Worm (Caenorhabditis elegans) whole organism, L4 larva: ENCODE measurements around the gene snf-7.

Experiments
- F10B5.3 ChIP-seq: sonication (generic microtip); optimal IDR thresholded peaks from 2 replicates; lab custom pipeline; 2016; ENCODE audit warnings: mild to moderate bottlenecking, missing genetic modification characterization, missing compliant biosample characterization
- F26F4.8 ChIP-seq: fragments of 200-800 bp; sonication (Bioruptor generic); conservative IDR thresholded peaks from 2 replicates; pipeline ENCODE4 v1.3.6; 2022; ENCODE audit warnings: missing genetic modification characterization, missing compliant biosample characterization
- F44E2.7 ChIP-seq: fragments of 200-800 bp; sonication (Bioruptor generic); IDR thresholded peaks from 2 replicates; pipeline ENCODE4 v2.1.2; 2022; ENCODE audit warnings: missing genetic modification characterization, missing compliant biosample characterization
- F49E8.2 ChIP-seq: sonication (generic microtip); optimal IDR thresholded peaks from 2 replicates; lab custom pipeline; 2016; ENCODE audit warnings: missing compliant biosample characterization, mild to moderate bottlenecking, missing genetic modification characterization, borderline replicate concordance
- R02D3.7 ChIP-seq: fragments of 150-350 bp; sonication (generic microtip); optimal IDR thresholded peaks from 3 replicates; lab custom pipeline; 2014; ENCODE audit warnings: missing biosample characterization, missing genetic modification characterization
- ZK546.5 ChIP-seq, 2 experiments: sonication (generic microtip); optimal IDR thresholded peaks; 2 replicates each; lab custom pipeline; 2017; ENCODE audit warnings: missing biosample characterization in 2 of 2, missing genetic modification characterization in 2 of 2
- aly-2 ChIP-seq: sonication (generic microtip); optimal IDR thresholded peaks from 2 replicates; lab custom pipeline; 2018; ENCODE audit warnings: missing biosample characterization, missing genetic modification characterization
- ama-1 ChIP-seq: fragments of 150-350 bp; optimal IDR thresholded peaks from 2 replicates; lab custom pipeline; 2014; ENCODE audit warnings: inconsistent platforms, mixed read lengths
- ceh-20 ChIP-seq: fragments of 200-800 bp; sonication (Bioruptor generic); IDR thresholded peaks from 2 replicates; pipeline ENCODE4 v1.3.6; 2022; ENCODE audit warnings: missing genetic modification reagents, missing genetic modification characterization, missing compliant biosample characterization
- ceh-32 ChIP-seq: sonication (generic microtip); optimal IDR thresholded peaks from 2 replicates; lab custom pipeline; 2016; ENCODE audit warnings: mild to moderate bottlenecking, missing genetic modification characterization, missing compliant biosample characterization; ENCODE audit not compliant: poor library complexity
- ceh-62 ChIP-seq: sonication (generic microtip); optimal IDR thresholded peaks from 2 replicates; lab custom pipeline; 2017; ENCODE audit warnings: missing biosample characterization, missing genetic modification characterization
- ceh-82 ChIP-seq: sonication (generic microtip); optimal IDR thresholded peaks from 2 replicates; lab custom pipeline; 2017; ENCODE audit warnings: missing biosample characterization, missing genetic modification characterization
- daf-12 ChIP-seq: fragments of 150-350 bp; optimal IDR thresholded peaks from 2 replicates; lab custom pipeline; 2014; ENCODE audit warnings: missing biosample characterization, missing genetic modification reagents, missing genetic modification characterization
- daf-16 ChIP-seq, 3 experiments: sonication (generic microtip); optimal IDR thresholded peaks; 2 replicates each; lab custom pipeline; 2016 to 2017; ENCODE audit warnings: missing genetic modification characterization in 3 of 3, missing genetic modification reagents in 3 of 3, mild to moderate bottlenecking in 2 of 3, missing compliant biosample characterization in 2 of 3, missing biosample characterization in 1 of 3, moderate library complexity in 1 of 3
- dmd-6 ChIP-seq: fragments of 200-800 bp; sonication (Bioruptor generic); IDR thresholded peaks from 2 replicates; pipeline ENCODE4 v1.3.6; 2022; ENCODE audit warnings: missing genetic modification reagents, missing genetic modification characterization, missing compliant biosample characterization
- dmd-8 ChIP-seq: fragments of 200-800 bp; sonication (Bioruptor generic); IDR thresholded peaks from 2 replicates; pipeline ENCODE4 v1.3.6; 2022; ENCODE audit warnings: missing genetic modification characterization, missing compliant biosample characterization
- dve-1 ChIP-seq: sonication (generic microtip); optimal IDR thresholded peaks from 2 replicates; lab custom pipeline; 2017; ENCODE audit warnings: antibody characterized with exemption, mild to moderate bottlenecking, missing genetic modification characterization, missing compliant biosample characterization; ENCODE audit not compliant: insufficient read depth
- gei-8 ChIP-seq: fragments of 200-800 bp; sonication (Bioruptor generic); optimal IDR thresholded peaks from 2 replicates; lab custom pipeline; 2018; ENCODE audit warnings: mild to moderate bottlenecking, missing genetic modification characterization, missing compliant biosample characterization
- hif-1 ChIP-seq, 2 experiments: sonication (generic microtip); optimal IDR thresholded peaks; 2 replicates each; lab custom pipeline; 2016 to 2017; ENCODE audit warnings: missing compliant biosample characterization in 2 of 2, missing genetic modification characterization in 2 of 2, missing genetic modification reagents in 2 of 2, missing genotype in 2 of 2, mild to moderate bottlenecking in 1 of 2
- hlh-11 ChIP-seq: fragments of 200-800 bp; sonication (Bioruptor generic); optimal IDR thresholded peaks from 2 replicates; lab custom pipeline; 2018; ENCODE audit warnings: mild to moderate bottlenecking, missing genetic modification characterization, missing compliant biosample characterization
- lin-13 ChIP-seq: fragments of 150-350 bp; optimal IDR thresholded peaks from 2 replicates; lab custom pipeline; 2014; ENCODE audit warnings: missing biosample characterization, missing genetic modification reagents, missing genetic modification characterization
- lin-15B ChIP-seq: fragments of 150-350 bp; sonication (generic microtip); optimal IDR thresholded peaks from 3 replicates; lab custom pipeline; 2014; ENCODE audit warnings: missing biosample characterization, missing genetic modification characterization
- lin-38 ChIP-seq: fragments of 200-800 bp; sonication (Bioruptor generic); IDR thresholded peaks from 2 replicates; pipeline ENCODE4 v1.3.6; 2022; ENCODE audit warnings: missing genetic modification reagents, missing genetic modification characterization, missing compliant biosample characterization
- lin-39 ChIP-seq: fragments of 150-350 bp; optimal IDR thresholded peaks from 2 replicates; lab custom pipeline; 2014; ENCODE audit warnings: missing biosample characterization, missing genetic modification reagents, missing genetic modification characterization
- lir-3 ChIP-seq: sonication (generic microtip); optimal IDR thresholded peaks from 2 replicates; lab custom pipeline; 2016; ENCODE audit warnings: mild to moderate bottlenecking, missing genetic modification characterization, missing compliant biosample characterization
- lsy-2 ChIP-seq, 2 experiments: fragments of 150-350 bp in 1 of 2; sonication (generic microtip) in 1 of 2; optimal IDR thresholded peaks; 2 replicates each; lab custom pipeline; 2014 to 2017; ENCODE audit warnings: missing biosample characterization in 2 of 2, missing genetic modification characterization in 2 of 2
- madf-5 ChIP-seq, 2 experiments: fragments of 200-800 bp; sonication (Bioruptor generic); IDR thresholded peaks; 2 replicates each; pipeline ENCODE4 v1.3.6; 2022; ENCODE audit warnings: missing compliant biosample characterization in 2 of 2, missing genetic modification characterization in 2 of 2
- mep-1 ChIP-seq: fragments of 150-350 bp; sonication (generic microtip); optimal IDR thresholded peaks from 3 replicates; lab custom pipeline; 2014; ENCODE audit warnings: missing biosample characterization, missing genetic modification characterization
- mes-2 ChIP-seq: sonication (generic microtip); optimal IDR thresholded peaks from 2 replicates; lab custom pipeline; 2016; ENCODE audit warnings: missing genotype, mild to moderate bottlenecking, missing genetic modification characterization, missing compliant biosample characterization; ENCODE audit not compliant: poor library complexity, severe bottlenecking
- nhr-102 ChIP-seq: sonication (generic microtip); optimal IDR thresholded peaks from 2 replicates; lab custom pipeline; 2016; ENCODE audit warnings: mild to moderate bottlenecking, missing genetic modification characterization, moderate library complexity, missing compliant biosample characterization
- nhr-11 ChIP-seq: fragments of 150-350 bp; optimal IDR thresholded peaks from 2 replicates; lab custom pipeline; 2014; ENCODE audit warnings: missing biosample characterization, missing genetic modification characterization
- nhr-111 ChIP-seq: fragments of 200-800 bp; sonication (Bioruptor generic); optimal IDR thresholded peaks from 2 replicates; lab custom pipeline; 2018; ENCODE audit warnings: mild to moderate bottlenecking, missing genetic modification characterization, missing compliant biosample characterization
- nhr-25 ChIP-seq: sonication (generic microtip); optimal IDR thresholded peaks from 2 replicates; lab custom pipeline; 2017; ENCODE audit warnings: missing genetic modification characterization, mild to moderate bottlenecking, missing compliant biosample characterization, antibody characterized with exemption, moderate library complexity, borderline replicate concordance; ENCODE audit not compliant: insufficient read depth
- nhr-28 ChIP-seq: fragments of 150-350 bp; optimal IDR thresholded peaks from 2 replicates; lab custom pipeline; 2014; ENCODE audit warnings: missing biosample characterization, missing genetic modification characterization
- nhr-42 ChIP-seq: fragments of 200-800 bp; sonication (Bioruptor generic); IDR thresholded peaks from 2 replicates; pipeline ENCODE4 v1.3.6; 2022; ENCODE audit warnings: missing genetic modification characterization, missing compliant biosample characterization
- php-3 ChIP-seq: fragments of 200-800 bp; sonication (Bioruptor generic); IDR thresholded peaks from 2 replicates; pipeline ENCODE4 v1.3.6; 2022; ENCODE audit warnings: missing genetic modification reagents, missing genetic modification characterization, missing compliant biosample characterization
- pqm-1 ChIP-seq: sonication (generic microtip); optimal IDR thresholded peaks from 2 replicates; lab custom pipeline; 2017; ENCODE audit warnings: missing biosample characterization, missing genetic modification characterization
- rbr-2 ChIP-seq: sonication (generic microtip); optimal IDR thresholded peaks from 2 replicates; lab custom pipeline; 2016; ENCODE audit warnings: missing genotype, missing genetic modification characterization, missing compliant biosample characterization
- saeg-2 ChIP-seq: fragments of 200-800 bp; sonication (Bioruptor generic); IDR thresholded peaks from 2 replicates; pipeline ENCODE4 v1.3.6; 2022; ENCODE audit warnings: missing genetic modification reagents, missing genetic modification characterization, missing compliant biosample characterization
- sdz-12 ChIP-seq: fragments of 200-800 bp; sonication (Bioruptor generic); optimal IDR thresholded peaks from 2 replicates; lab custom pipeline; 2018; ENCODE audit warnings: mild to moderate bottlenecking, missing genetic modification characterization, missing compliant biosample characterization
- set-16 ChIP-seq: fragments of 200-800 bp; sonication (Bioruptor generic); IDR thresholded peaks from 2 replicates; pipeline ENCODE4 v1.3.6; 2022; ENCODE audit warnings: missing genetic modification reagents, missing genetic modification characterization, missing compliant biosample characterization
- snpc-4 ChIP-seq: fragments of 150-350 bp; optimal IDR thresholded peaks from 2 replicates; lab custom pipeline; 2014; ENCODE audit warnings: missing biosample characterization, missing genetic modification characterization
- tag-97 ChIP-seq: fragments of 200-800 bp; sonication (Bioruptor generic); IDR thresholded peaks from 2 replicates; pipeline ENCODE4 v1.3.6; 2022; ENCODE audit warnings: missing genetic modification characterization, missing compliant biosample characterization
- tra-1 ChIP-seq: fragments of 200-800 bp; sonication (Bioruptor generic); IDR thresholded peaks from 2 replicates; pipeline ENCODE4 v1.3.6; 2022; ENCODE audit warnings: missing genetic modification reagents, missing genetic modification characterization, missing compliant biosample characterization
- unc-39 ChIP-seq: sonication (generic microtip); optimal IDR thresholded peaks from 2 replicates; lab custom pipeline; 2017; ENCODE audit warnings: missing biosample characterization, missing genetic modification characterization
- zag-1 ChIP-seq: fragments of 150-350 bp; optimal IDR thresholded peaks from 2 replicates; lab custom pipeline; 2014; ENCODE audit warnings: missing biosample characterization, missing genetic modification characterization
- zfp-2 ChIP-seq: sonication (generic microtip); optimal IDR thresholded peaks from 2 replicates; lab custom pipeline; 2016; ENCODE audit warnings: mild to moderate bottlenecking, missing genetic modification characterization, missing compliant biosample characterization
- ztf-11 ChIP-seq: fragments of 150-350 bp; optimal IDR thresholded peaks from 2 replicates; lab custom pipeline; 2014; ENCODE audit warnings: missing biosample characterization, missing genetic modification characterization
- ztf-7 ChIP-seq: fragments of 150-350 bp; optimal IDR thresholded peaks from 2 replicates; lab custom pipeline; 2014; ENCODE audit warnings: missing biosample characterization, missing genetic modification characterization

Gene snf-7

ce11 chrIII:12966895-12967294 lies 38.4 kb upstream of the snf-7 start, which contains the start of gene ttm-1:
TSS of gene ttm-1 (minus strand) at chrIII:12966995.
- TF ChIP-seq lin-39 (tag; lab: Kevin White, UChicago): no peak
- TF ChIP-seq nhr-42 (GFP tag; lab: Robert Waterston, UW): no peak
- no peak for TF ChIP-seq sdz-12
- TF ChIP-seq zag-1 (tag; lab: Kevin White, UChicago): no peak
- TF ChIP-seq tra-1 (GFP tag; lab: Robert Waterston, UW): no peak
- TF ChIP-seq tag-97 (GFP tag; lab: Robert Waterston, UW): no peak
- no peak for TF ChIP-seq saeg-2 (GFP tag; lab: Robert Waterston, UW)
- TF ChIP-seq ceh-82 (tag; lab: Kevin White, UChicago): no peak
- no peak for TF ChIP-seq pqm-1
- TF ChIP-seq rbr-2 (tag; lab: Kevin White, UChicago): no peak
- TF ChIP-seq ceh-32: no peak
- no peak for TF ChIP-seq R02D3.7 (tag; lab: Kevin White, UChicago)
- no peak for TF ChIP-seq ztf-7 (tag; lab: Kevin White, UChicago)
- TF ChIP-seq nhr-11: no peak
- no peak for TF ChIP-seq snpc-4 (tag; lab: Kevin White, UChicago)
- no peak for TF ChIP-seq F26F4.8 (GFP tag; lab: Robert Waterston, UW)
- no peak for TF ChIP-seq lin-15B (tag; lab: Kevin White, UChicago)
- TF ChIP-seq set-16 (GFP tag; lab: Robert Waterston, UW): no peak
- TF ChIP-seq php-3 (GFP tag; lab: Robert Waterston, UW): no peak

- no peak for TF ChIP-seq lin-13
- no peak for TF ChIP-seq nhr-42 (GFP tag; lab: Robert Waterston, UW)
- TF ChIP-seq daf-12 (tag; lab: Kevin White, UChicago): no peak
- no peak for TF ChIP-seq F44E2.7 (GFP tag; lab: Robert Waterston, UW)
- peak; percentile 31 for TF ChIP-seq nhr-28 (tag; lab: Kevin White, UChicago)
- no peak for TF ChIP-seq dmd-8 (GFP tag; lab: Robert Waterston, UW)
- TF ChIP-seq unc-39: no peak
- TF ChIP-seq lin-39 (tag; lab: Kevin White, UChicago): no peak
- TF ChIP-seq ceh-82 (tag; lab: Kevin White, UChicago): no peak
- no peak for TF ChIP-seq R02D3.7 (tag; lab: Kevin White, UChicago)
- peak; percentile 70 for TF ChIP-seq dve-1
- no peak for TF ChIP-seq nhr-111 (GFP tag; lab: Kevin White, UChicago)
- no peak for TF ChIP-seq nhr-25 (tag; lab: Kevin White, UChicago)
- TF ChIP-seq ztf-11 (tag; lab: Kevin White, UChicago): no peak
- no peak for TF ChIP-seq F10B5.3 (tag; lab: Kevin White, UChicago)
- no peak for TF ChIP-seq ZK546.5 (tag; optimal IDR thresholded peaks at IDR 0.05; lab: Kevin White, UChicago)
- no peak for TF ChIP-seq lir-3 (tag; lab: Kevin White, UChicago)
- no peak for TF ChIP-seq ama-1 (lab: Kevin White, UChicago)
- peak; percentile 57 for TF ChIP-seq dmd-6
- TF ChIP-seq mep-1 (tag; lab: Kevin White, UChicago): peak; percentile 38
- TF ChIP-seq hif-1 (tag; optimal IDR thresholded peaks at IDR 0.05; lab: Kevin White, UChicago): no peak
- no peak for TF ChIP-seq daf-16 (GFP tag; optimal IDR thresholded peaks at IDR 0.05; lab: Kevin White, UChicago)
- TF ChIP-seq daf-16 (tag; optimal IDR thresholded peaks at IDR 0.05; lab: Kevin White, UChicago): peak; percentile 8
- peak; percentile 24 for TF ChIP-seq F49E8.2
- TF ChIP-seq ztf-7 (tag; lab: Kevin White, UChicago): no peak
- TF ChIP-seq lin-38: peak; percentile 7; the same call in 1 of the 2 replicates
- TF ChIP-seq ceh-62 (tag; lab: Kevin White, UChicago): no peak
- no peak for TF ChIP-seq gei-8
- TF ChIP-seq pqm-1: peak; percentile 57
- no peak for TF ChIP-seq nhr-102
- no peak for TF ChIP-seq madf-5 (GFP tag; IDR thresholded peaks at IDR 0.05; lab: Robert Waterston, UW)
- no peak for TF ChIP-seq zfp-2
- no peak for TF ChIP-seq ceh-20 (GFP tag; lab: Robert Waterston, UW)
- TF ChIP-seq hlh-11 (tag; lab: Kevin White, UChicago): peak; percentile 24
- no peak for TF ChIP-seq aly-2
- peak in 1 of 2 experiments; percentile 44 for TF ChIP-seq lsy-2 (tag; optimal IDR thresholded peaks at IDR 0.05; lab: Kevin White, UChicago)
- TF ChIP-seq mes-2 (tag; lab: Kevin White, UChicago): no peak
Observed at ce11 chrIII:12967437-12968043, 37.7 kb upstream of the snf-7 start.
